Worm (Caenorhabditis elegans): ENCODE measurements around the gene fipr-3.

- TF ChIP-seq dao-5 (tag; optimal IDR thresholded peaks at IDR 0.05) (no peak), him-1 (tag; optimal IDR thresholded peaks at IDR 0.05) (no peak), W03F9.2 (tag; optimal IDR thresholded peaks at IDR 0.05) (no peak)
These were observed 981 bp downstream of the fipr-3 start for ce11 chrX:14424186-14424585.
